Worm (Caenorhabditis elegans) whole organism, L2 larva: Measurements from ENCODE around the gene K09F6.7.

Experiments used
- R02D3.7 ChIP-seq: fragments of 150-350 bp; optimal IDR thresholded peaks from 2 replicates; lab custom pipeline; 2014; ENCODE audit warnings: missing biosample characterization, missing genetic modification characterization
- lin-13 ChIP-seq: fragments of 150-350 bp; optimal IDR thresholded peaks from 2 replicates; lab custom pipeline; 2014; ENCODE audit warnings: missing biosample characterization, missing genetic modification reagents, missing genetic modification characterization
- nhr-6 ChIP-seq: fragments of 150-350 bp; optimal IDR thresholded peaks from 2 replicates; lab custom pipeline; 2014; ENCODE audit warnings: missing biosample characterization, missing genetic modification characterization
- ztf-11 ChIP-seq: sonication (generic microtip); optimal IDR thresholded peaks from 2 replicates; lab custom pipeline; 2017; ENCODE audit warnings: missing biosample characterization, missing genetic modification characterization

- TF ChIP-seq R02D3.7 (tag; lab: Kevin White, UChicago) (no peak), nhr-6 (tag; lab: Kevin White, UChicago) (no peak), lin-13 (GFP tag; lab: Kevin White, UChicago) (no peak), ztf-11 (tag; lab: Kevin White, UChicago) (no peak)
Observed at ce11 chrII:2298742-2299141, 6.8 kb upstream of the K09F6.7 start, which contains the start of gene B0281.4.
